Worm (Caenorhabditis elegans): ENCODE results near the gene cki-2.
A peak's percentile ranks its signal among the peaks of the same experiment; 100 is the strongest.

The cki-2 gene

ce11 chrII:7816163-7816776, at the start of gene cki-2:
cki-2 (plus strand) TSS chrII:7816499.
- TF ChIP-seq nhr-237 (tag; optimal IDR thresholded peaks at IDR 0.05) (no peak), crh-2 (tag; optimal IDR thresholded peaks at IDR 0.05) (no peak), lsy-2 (tag; optimal IDR thresholded peaks at IDR 0.05) (peak in 1 of 2 experiments; percentile 45), unc-55 (GFP tag; optimal IDR thresholded peaks at IDR 0.05) (peak; percentile 23), sma-9 (GFP tag; optimal IDR thresholded peaks at IDR 0.05) (peak; percentile 26), sma-9 (tag; optimal IDR thresholded peaks at IDR 0.05) (no peak), fos-1 (tag; optimal IDR thresholded peaks at IDR 0.05) (peak; percentile 43), unc-62 (GFP tag; optimal IDR thresholded peaks at IDR 0.05) (no peak), C34F6.9 (tag; optimal IDR thresholded peaks at IDR 0.05) (peak; percentile 28), gmeb-1 (tag; optimal IDR thresholded peaks at IDR 0.05) (no peak)

ce11 chrII:7769254-7769653, 47.0 kb upstream of the cki-2 start:
- TF ChIP-seq gmeb-1 (tag; optimal IDR thresholded peaks at IDR 0.05) (no peak), nhr-25 (tag; optimal IDR thresholded peaks at IDR 0.05) (peak; percentile 37), lin-39 (tag; optimal IDR thresholded peaks at IDR 0.05) (no peak)

- no peak for TF ChIP-seq ztf-11 (tag; optimal IDR thresholded peaks at IDR 0.05)
- TF ChIP-seq unc-62 (GFP tag; optimal IDR thresholded peaks at IDR 0.05): no peak
- TF ChIP-seq ztf-4 (tag; optimal IDR thresholded peaks at IDR 0.05): no peak
- TF ChIP-seq mdl-1 (tag; optimal IDR thresholded peaks at IDR 0.05): no peak
- no peak for TF ChIP-seq C34F6.9 (tag; optimal IDR thresholded peaks at IDR 0.05)
- TF ChIP-seq egl-27 (tag; optimal IDR thresholded peaks at IDR 0.05): no peak
- no peak for TF ChIP-seq elt-1 (tag; optimal IDR thresholded peaks at IDR 0.05)
Measured at ce11 chrII:7770253-7770652, 46.0 kb upstream of the cki-2 start.

DNA sequence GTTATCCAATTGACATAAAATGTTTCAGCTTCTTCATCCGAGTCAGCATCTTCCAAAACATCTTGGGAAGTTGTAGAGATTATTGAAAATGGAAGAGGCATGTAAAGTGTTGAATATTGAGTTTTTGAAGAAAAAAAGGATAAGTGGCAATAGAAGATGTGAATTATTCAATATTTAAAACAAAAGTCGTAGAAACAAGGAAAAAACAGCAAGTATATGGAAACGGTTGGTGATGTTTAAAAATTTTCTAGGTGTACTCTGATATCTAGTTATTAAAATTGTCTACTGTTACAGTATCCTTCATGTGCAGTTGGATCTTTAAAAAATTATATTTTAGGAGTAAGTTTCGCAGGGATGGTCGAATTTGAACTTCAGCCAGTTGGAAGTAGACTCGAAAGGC, 44.4 kb upstream of the cki-2 start, which contains the start of gene C06A8.8:
Gene C06A8.8, minus strand, starts transcription at position 101 of the 400 bp plus-strand sequence.
- TF ChIP-seq lin-11 (tag; optimal IDR thresholded peaks at IDR 0.05) (no peak), nhr-23 (tag; optimal IDR thresholded peaks at IDR 0.05) (no peak), ZK546.5 (tag; optimal IDR thresholded peaks at IDR 0.05) (no peak), ztf-4 (tag; optimal IDR thresholded peaks at IDR 0.05) (no peak), unc-55 (GFP tag; optimal IDR thresholded peaks at IDR 0.05) (no peak), ceh-16 (tag; optimal IDR thresholded peaks at IDR 0.05) (no peak)

ce11 chrII:7772411-7772810, 43.9 kb upstream of the cki-2 start, which contains the start of gene C06A8.6:
C06A8.6 (plus strand) TSS chrII:7772499.
- TF ChIP-seq nhr-23 (tag; optimal IDR thresholded peaks at IDR 0.05) (no peak), ceh-16 (tag; optimal IDR thresholded peaks at IDR 0.05) (no peak), mbf-1 (tag; optimal IDR thresholded peaks at IDR 0.05) (no peak), nhr-25 (tag; optimal IDR thresholded peaks at IDR 0.05) (no peak), lsy-2 (tag; optimal IDR thresholded peaks at IDR 0.05) (no peak), R02D3.7 (tag; optimal IDR thresholded peaks at IDR 0.05) (no peak)

- TF ChIP-seq nhr-25 (tag; optimal IDR thresholded peaks at IDR 0.05) (peak; percentile 33), sma-3 (GFP tag; optimal IDR thresholded peaks at IDR 0.05) (peak; percentile 20), nhr-12 (tag; optimal IDR thresholded peaks at IDR 0.05) (no peak)
Measured at ce11 chrII:7773427-7773993, 42.8 kb upstream of the cki-2 start.

ce11 chrII:7776232-7776631, 40.1 kb upstream of the cki-2 start:
- TF ChIP-seq nhr-12 (tag; optimal IDR thresholded peaks at IDR 0.05): no peak
- peak; percentile 21 for TF ChIP-seq nhr-25 (tag; optimal IDR thresholded peaks at IDR 0.05)
- no peak for TF ChIP-seq elt-1 (tag; optimal IDR thresholded peaks at IDR 0.05)
- TF ChIP-seq aly-2 (tag; optimal IDR thresholded peaks at IDR 0.05): no peak
- TF ChIP-seq ceh-16 (tag; optimal IDR thresholded peaks at IDR 0.05): no peak
- no peak for TF ChIP-seq snpc-4 (tag; optimal IDR thresholded peaks at IDR 0.05)
- TF ChIP-seq sem-4 (tag; optimal IDR thresholded peaks at IDR 0.05): no peak
